Worm (Caenorhabditis elegans) whole organism, mixed stage, embryonic: ENCODE measurements around the gene sluh-7.

ENCODE experiments used
- drap-1 ChIP-seq: fragments of 200-800 bp; sonication (Bioruptor generic); optimal IDR thresholded peaks from 3 replicates; lab custom pipeline; 2018; ENCODE audit warnings: mild to moderate bottlenecking, missing genetic modification characterization, missing compliant biosample characterization
- lsy-2 ChIP-seq: fragments of 150-350 bp; optimal IDR thresholded peaks from 2 replicates; lab custom pipeline; 2014; ENCODE audit warnings: missing biosample characterization, missing genetic modification characterization
- mep-1 ChIP-seq: fragments of 150-350 bp; optimal IDR thresholded peaks from 2 replicates; lab custom pipeline; 2017; ENCODE audit warnings: missing biosample characterization, missing genetic modification reagents, missing genetic modification characterization, inconsistent platforms
- nhr-2 ChIP-seq: fragments of 150-350 bp; optimal IDR thresholded peaks from 2 replicates; lab custom pipeline; 2014; ENCODE audit warnings: missing biosample characterization, missing genetic modification characterization
- nhr-237 ChIP-seq: fragments of 150-350 bp; optimal IDR thresholded peaks from 2 replicates; lab custom pipeline; 2014; ENCODE audit warnings: missing biosample characterization, missing genetic modification characterization
- nhr-28 ChIP-seq: fragments of 150-350 bp; optimal IDR thresholded peaks from 2 replicates; lab custom pipeline; 2014; ENCODE audit warnings: missing biosample characterization, missing genetic modification characterization
- sem-2 ChIP-seq: fragments of 200-800 bp; sonication (Bioruptor generic); optimal IDR thresholded peaks from 2 replicates; lab custom pipeline; 2018; ENCODE audit warnings: mild to moderate bottlenecking, missing genetic modification characterization, missing compliant biosample characterization
- snpc-4 ChIP-seq: fragments of 150-350 bp; optimal IDR thresholded peaks from 2 replicates; lab custom pipeline; 2014; ENCODE audit warnings: missing biosample characterization, missing genetic modification characterization
- tbx-8 ChIP-seq: fragments of 200-800 bp; sonication (Bioruptor generic); optimal IDR thresholded peaks from 2 replicates; lab custom pipeline; 2018; ENCODE audit warnings: mild to moderate bottlenecking, missing genetic modification characterization, moderate library complexity, missing compliant biosample characterization
- unc-62 ChIP-seq: fragments of 150-350 bp; optimal IDR thresholded peaks from 2 replicates; lab custom pipeline; 2014; ENCODE audit warnings: missing biosample characterization, missing genetic modification reagents, missing genetic modification characterization

ce11 chrV:10404701-10405100, 49.1 kb upstream of the sluh-7 start:
- TF ChIP-seq unc-62 (GFP tag; lab: Kevin White, UChicago) (no peak), nhr-237 (tag; lab: Kevin White, UChicago) (no peak), mep-1 (no peak), snpc-4 (tag; lab: Kevin White, UChicago) (no peak), drap-1 (no peak), sem-2 (GFP tag; lab: Kevin White, UChicago) (no peak), nhr-28 (tag; lab: Kevin White, UChicago) (no peak), lsy-2 (tag; lab: Kevin White, UChicago) (no peak), tbx-8 (GFP tag; lab: Kevin White, UChicago) (no peak), nhr-2 (tag; lab: Kevin White, UChicago) (no peak)
